Worm (Caenorhabditis elegans) whole organism, mixed stage, embryonic: ENCODE data around the gene D2023.1.
A peak's percentile ranks its signal among the peaks of the same experiment; 100 is the strongest.

Experiments used
- M03D4.4 ChIP-seq: sonication (generic microtip); optimal IDR thresholded peaks from 2 replicates; lab custom pipeline; 2017; ENCODE audit warnings: mild to moderate bottlenecking, missing genetic modification characterization, missing compliant biosample characterization
- bed-3 ChIP-seq: fragments of 200-800 bp; sonication (Bioruptor generic); optimal IDR thresholded peaks from 3 replicates; lab custom pipeline; 2018; ENCODE audit warnings: mild to moderate bottlenecking, missing genetic modification characterization, moderate library complexity, missing compliant biosample characterization
- blmp-1 ChIP-seq: fragments of 150-350 bp; optimal IDR thresholded peaks from 2 replicates; lab custom pipeline; 2014; ENCODE audit warnings: missing biosample characterization, missing genetic modification characterization
- ceh-39 ChIP-seq: fragments of 150-350 bp; optimal IDR thresholded peaks from 2 replicates; lab custom pipeline; 2014; ENCODE audit warnings: missing biosample characterization, missing genetic modification characterization
- ceh-43 ChIP-seq: fragments of 200-800 bp; sonication (Bioruptor generic); optimal IDR thresholded peaks from 2 replicates; lab custom pipeline; 2018; ENCODE audit warnings: mild to moderate bottlenecking, missing genetic modification characterization, moderate library complexity, missing compliant biosample characterization
- ceh-83 ChIP-seq: fragments of 200-800 bp; sonication (Bioruptor generic); optimal IDR thresholded peaks from 2 replicates; lab custom pipeline; 2018; ENCODE audit warnings: mild to moderate bottlenecking, missing genetic modification characterization, missing compliant biosample characterization
- ces-1 ChIP-seq: fragments of 150-350 bp; optimal IDR thresholded peaks from 2 replicates; lab custom pipeline; 2014; ENCODE audit warnings: missing biosample characterization, missing genetic modification reagents, missing genetic modification characterization
- cnd-1 ChIP-seq: fragments of 200-800 bp; sonication (Bioruptor generic); optimal IDR thresholded peaks from 2 replicates; lab custom pipeline; 2018; ENCODE audit warnings: mild to moderate bottlenecking, missing genetic modification characterization, missing compliant biosample characterization
- drap-1 ChIP-seq: fragments of 200-800 bp; sonication (Bioruptor generic); optimal IDR thresholded peaks from 3 replicates; lab custom pipeline; 2018; ENCODE audit warnings: mild to moderate bottlenecking, missing genetic modification characterization, missing compliant biosample characterization
- elt-1 ChIP-seq: sonication (generic microtip); optimal IDR thresholded peaks from 2 replicates; lab custom pipeline; 2017; ENCODE audit warnings: missing genetic modification characterization, mild to moderate bottlenecking, missing compliant biosample characterization, antibody characterized with exemption, moderate library complexity, borderline replicate concordance; ENCODE audit not compliant: insufficient read depth
- elt-3 ChIP-seq: fragments of 150-350 bp; optimal IDR thresholded peaks from 2 replicates; lab custom pipeline; 2014; ENCODE audit warnings: missing biosample characterization, missing genetic modification characterization
- flh-1 ChIP-seq: fragments of 200-800 bp; sonication (Bioruptor generic); optimal IDR thresholded peaks from 2 replicates; lab custom pipeline; 2018; ENCODE audit warnings: mild to moderate bottlenecking, missing genetic modification characterization, moderate library complexity, missing compliant biosample characterization
- ham-2 ChIP-seq: fragments of 200-800 bp; sonication (Bioruptor generic); optimal IDR thresholded peaks from 2 replicates; lab custom pipeline; 2018; ENCODE audit warnings: mild to moderate bottlenecking, missing genetic modification characterization, missing compliant biosample characterization
- hlh-1 ChIP-seq: fragments of 150-350 bp; optimal IDR thresholded peaks from 2 replicates; lab custom pipeline; 2014; ENCODE audit warnings: missing biosample characterization, missing genetic modification reagents, missing genetic modification characterization
- lin-13 ChIP-seq: fragments of 150-350 bp; optimal IDR thresholded peaks from 2 replicates; lab custom pipeline; 2014; ENCODE audit warnings: missing biosample characterization, missing genetic modification characterization
- lin-32 ChIP-seq: fragments of 200-800 bp; sonication (Bioruptor generic); optimal IDR thresholded peaks from 2 replicates; lab custom pipeline; 2018; ENCODE audit warnings: mild to moderate bottlenecking, missing genetic modification characterization, missing compliant biosample characterization
- lsy-2 ChIP-seq: fragments of 150-350 bp; optimal IDR thresholded peaks from 2 replicates; lab custom pipeline; 2014; ENCODE audit warnings: missing biosample characterization, missing genetic modification characterization
- mab-5 ChIP-seq: fragments of 150-350 bp; optimal IDR thresholded peaks from 2 replicates; lab custom pipeline; 2014; ENCODE audit warnings: missing biosample characterization, missing genetic modification characterization
- mep-1 ChIP-seq: fragments of 150-350 bp; optimal IDR thresholded peaks from 2 replicates; lab custom pipeline; 2017; ENCODE audit warnings: missing biosample characterization, missing genetic modification reagents, missing genetic modification characterization, inconsistent platforms
- mls-2 ChIP-seq: sonication (generic microtip); optimal IDR thresholded peaks from 2 replicates; lab custom pipeline; 2016; ENCODE audit warnings: mild to moderate bottlenecking, missing genetic modification characterization, moderate library complexity, missing compliant biosample characterization
- nhr-12 ChIP-seq: fragments of 150-350 bp; optimal IDR thresholded peaks from 2 replicates; lab custom pipeline; 2014; ENCODE audit warnings: missing biosample characterization, missing genetic modification characterization
- nhr-2 ChIP-seq: fragments of 150-350 bp; optimal IDR thresholded peaks from 2 replicates; lab custom pipeline; 2014; ENCODE audit warnings: missing biosample characterization, missing genetic modification characterization
- nhr-237 ChIP-seq: fragments of 150-350 bp; optimal IDR thresholded peaks from 2 replicates; lab custom pipeline; 2014; ENCODE audit warnings: missing biosample characterization, missing genetic modification characterization
- nhr-28 ChIP-seq: fragments of 150-350 bp; optimal IDR thresholded peaks from 2 replicates; lab custom pipeline; 2014; ENCODE audit warnings: missing biosample characterization, missing genetic modification characterization
- nhr-76 ChIP-seq: sonication (generic microtip); optimal IDR thresholded peaks from 2 replicates; lab custom pipeline; 2017; ENCODE audit warnings: missing biosample characterization, missing genetic modification characterization
- pha-4 ChIP-seq: fragments of 150-350 bp; optimal IDR thresholded peaks from 2 replicates; lab custom pipeline; 2018; ENCODE audit warnings: missing biosample characterization, missing genetic modification reagents, missing genetic modification characterization
- sem-2 ChIP-seq: fragments of 200-800 bp; sonication (Bioruptor generic); optimal IDR thresholded peaks from 2 replicates; lab custom pipeline; 2018; ENCODE audit warnings: mild to moderate bottlenecking, missing genetic modification characterization, missing compliant biosample characterization
- snpc-4 ChIP-seq: fragments of 150-350 bp; optimal IDR thresholded peaks from 2 replicates; lab custom pipeline; 2014; ENCODE audit warnings: missing biosample characterization, missing genetic modification characterization
- sptf-1 ChIP-seq: sonication (generic microtip); optimal IDR thresholded peaks from 2 replicates; lab custom pipeline; 2017; ENCODE audit warnings: mild to moderate bottlenecking, missing genetic modification characterization, moderate library complexity, missing compliant biosample characterization
- tbx-8 ChIP-seq: fragments of 200-800 bp; sonication (Bioruptor generic); optimal IDR thresholded peaks from 2 replicates; lab custom pipeline; 2018; ENCODE audit warnings: mild to moderate bottlenecking, missing genetic modification characterization, moderate library complexity, missing compliant biosample characterization
- unc-120 ChIP-seq: sonication (generic microtip); optimal IDR thresholded peaks from 2 replicates; lab custom pipeline; 2017; ENCODE audit warnings: missing genetic modification characterization, missing compliant biosample characterization; ENCODE audit not compliant: poor library complexity, severe bottlenecking
- unc-39 ChIP-seq: fragments of 150-350 bp; optimal IDR thresholded peaks from 2 replicates; lab custom pipeline; 2014; ENCODE audit warnings: missing biosample characterization, missing genetic modification characterization
- unc-62 ChIP-seq: fragments of 150-350 bp; optimal IDR thresholded peaks from 2 replicates; lab custom pipeline; 2014; ENCODE audit warnings: missing biosample characterization, missing genetic modification reagents, missing genetic modification characterization
- zip-8 ChIP-seq: fragments of 150-350 bp; optimal IDR thresholded peaks from 2 replicates; lab custom pipeline; 2014; ENCODE audit warnings: missing biosample characterization, missing genetic modification characterization
- ztf-11 ChIP-seq: fragments of 150-350 bp; optimal IDR thresholded peaks from 2 replicates; lab custom pipeline; 2014; ENCODE audit warnings: missing biosample characterization, missing genetic modification characterization

The D2023.1 gene

DNA sequence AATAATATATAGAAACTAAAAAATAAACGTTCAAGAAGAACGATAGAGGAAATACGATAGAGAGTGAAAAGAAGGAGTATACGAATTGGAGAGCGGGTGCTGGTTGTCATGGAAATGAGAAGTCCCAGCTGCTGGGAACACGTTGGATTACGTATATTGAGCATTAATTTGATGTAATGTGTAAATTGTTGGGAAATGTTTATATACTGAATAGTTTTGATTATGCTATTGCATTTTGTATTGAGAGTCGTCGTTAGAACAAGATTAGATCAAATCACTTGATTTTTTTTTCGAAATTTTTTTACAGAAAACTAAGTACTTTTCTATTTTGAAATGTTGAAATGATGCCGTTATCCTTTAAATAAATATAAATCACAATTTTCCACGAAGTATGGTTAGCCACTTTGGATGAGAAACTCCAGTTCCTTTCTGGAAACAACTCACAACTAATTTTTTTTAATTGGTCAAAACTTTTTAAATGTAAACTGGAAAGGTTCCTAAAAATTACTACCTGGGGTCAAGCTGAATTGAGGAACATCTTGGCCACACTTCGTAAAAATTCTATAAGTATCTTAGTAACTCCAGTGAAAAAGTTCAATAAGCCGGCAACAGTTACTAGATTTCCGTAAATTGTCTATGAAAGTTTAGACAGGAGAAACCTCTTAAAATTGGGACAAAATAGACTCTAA lies 54.5 kb downstream of the D2023.1 start, which contains the start of gene nphp-4:
Gene nphp-4 (minus strand): TSS at position 51 of the 689 bp plus-strand sequence.
- TF ChIP-seq ceh-43 (GFP tag; lab: Kevin White, UChicago): no peak
- TF ChIP-seq drap-1: no peak
- TF ChIP-seq pha-4 (tag; lab: Kevin White, UChicago): no peak
- TF ChIP-seq snpc-4: no peak
- TF ChIP-seq sem-2 (GFP tag; lab: Kevin White, UChicago): no peak
- TF ChIP-seq blmp-1: no peak
- TF ChIP-seq lin-13: no peak
- TF ChIP-seq lin-32 (GFP tag; lab: Kevin White, UChicago): no peak
- TF ChIP-seq ztf-11 (tag; lab: Kevin White, UChicago): no peak
- no peak for TF ChIP-seq ceh-83 (GFP tag; lab: Kevin White, UChicago)
- TF ChIP-seq lsy-2 (tag; lab: Kevin White, UChicago): no peak
- no peak for TF ChIP-seq cnd-1
- TF ChIP-seq zip-8: no peak
- no peak for TF ChIP-seq M03D4.4
- TF ChIP-seq, all 35 proteins: peak for 0

DNA sequence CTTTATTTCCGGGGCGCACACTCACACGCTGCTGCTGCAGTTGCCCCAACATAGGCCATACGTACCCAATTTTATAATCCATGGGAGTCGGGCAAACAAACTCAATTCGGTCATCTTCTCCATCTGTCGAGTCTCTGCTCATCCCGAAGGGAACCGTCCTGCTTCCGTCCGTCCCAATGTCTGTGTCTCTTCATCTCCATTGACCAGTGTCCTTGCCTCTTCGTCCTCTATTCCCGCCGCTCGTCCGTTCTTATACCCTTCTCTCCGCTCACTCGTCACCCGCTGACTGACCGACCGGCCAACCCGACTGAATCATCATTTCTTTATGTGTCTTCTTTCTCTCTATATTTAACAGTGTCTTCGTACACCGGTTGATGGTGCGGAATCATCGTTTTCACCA lies 55.5 kb downstream of the D2023.1 start:
- TF ChIP-seq bed-3 (GFP tag; lab: Kevin White, UChicago): no peak
- no peak for TF ChIP-seq mep-1 (tag; lab: Kevin White, UChicago)
- TF ChIP-seq unc-120 (tag; lab: Kevin White, UChicago): peak; percentile 9
- TF ChIP-seq nhr-28 (tag; lab: Kevin White, UChicago): no peak
- TF ChIP-seq flh-1 (GFP tag; lab: Kevin White, UChicago): no peak
- no peak for TF ChIP-seq tbx-8 (GFP tag; lab: Kevin White, UChicago)
- no peak for TF ChIP-seq blmp-1
- no peak for TF ChIP-seq nhr-76 (tag; lab: Kevin White, UChicago)
- peak; percentile 50 for TF ChIP-seq unc-62
- TF ChIP-seq ces-1: peak; percentile 91
- TF ChIP-seq ceh-43 (GFP tag; lab: Kevin White, UChicago): no peak
- peak; percentile 56 for TF ChIP-seq mls-2 (tag; lab: Kevin White, UChicago)
- peak; percentile 39 for TF ChIP-seq sptf-1
- peak; percentile 90 for TF ChIP-seq nhr-2 (tag; lab: Kevin White, UChicago)
- no peak for TF ChIP-seq mab-5 (tag; lab: Kevin White, UChicago)
- TF ChIP-seq drap-1: no peak
- no peak for TF ChIP-seq ztf-11 (tag; lab: Kevin White, UChicago)
- peak; percentile 3 for TF ChIP-seq hlh-1 (tag; lab: Kevin White, UChicago)
- TF ChIP-seq nhr-12 (tag; lab: Kevin White, UChicago): no peak
- no peak for TF ChIP-seq zip-8
- no peak for TF ChIP-seq nhr-237 (tag; lab: Kevin White, UChicago)
- no peak for TF ChIP-seq unc-39 (tag; lab: Kevin White, UChicago)
- peak; percentile 39 for TF ChIP-seq M03D4.4
- TF ChIP-seq elt-1 (tag; lab: Kevin White, UChicago): no peak
- TF ChIP-seq elt-3 (tag; lab: Kevin White, UChicago): no peak
- TF ChIP-seq lin-13: peak; percentile 35
- no peak for TF ChIP-seq ceh-39
- TF ChIP-seq lin-32 (GFP tag; lab: Kevin White, UChicago): no peak
- TF ChIP-seq ceh-83 (GFP tag; lab: Kevin White, UChicago): no peak
- no peak for TF ChIP-seq sem-2 (GFP tag; lab: Kevin White, UChicago)
- TF ChIP-seq pha-4 (tag; lab: Kevin White, UChicago): no peak
- no peak for TF ChIP-seq snpc-4
- peak; percentile 84 for TF ChIP-seq cnd-1
- peak; percentile 59 for TF ChIP-seq ham-2 (GFP tag; lab: Kevin White, UChicago)
- TF ChIP-seq lsy-2 (tag; lab: Kevin White, UChicago): no peak

DNA sequence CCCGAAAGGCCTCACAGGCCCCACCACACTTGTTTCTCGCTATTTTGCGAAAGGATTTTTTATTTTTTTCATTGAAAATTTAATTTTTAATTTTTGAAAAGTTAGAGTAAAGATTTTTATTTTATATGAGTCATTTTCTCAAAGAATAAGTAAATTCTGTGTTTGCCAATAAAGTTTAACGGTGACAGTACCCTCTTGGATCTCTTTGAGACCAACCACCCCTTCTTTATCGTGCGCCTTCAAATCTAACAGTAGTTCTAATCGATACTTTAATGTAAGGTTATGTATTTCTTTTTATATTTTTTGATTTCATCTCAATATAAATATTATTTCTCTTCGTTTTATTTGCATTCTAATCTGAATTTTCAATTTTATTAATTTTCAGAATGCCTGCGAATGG lies 56.1 kb downstream of the D2023.1 start, which contains the start of gene hmp-1:
Gene hmp-1 (plus strand): TSS at position 380 of the 400 bp plus-strand sequence.
- no peak for TF ChIP-seq ceh-39
- no peak for TF ChIP-seq lin-32 (GFP tag; lab: Kevin White, UChicago)
- no peak for TF ChIP-seq mep-1 (tag; lab: Kevin White, UChicago)
